Worm (Caenorhabditis elegans) whole organism, L3 larva: ENCODE data around the gene hlh-10.

Experiments used
- ama-1 ChIP-seq: fragments of 150-350 bp; optimal IDR thresholded peaks from 2 replicates; lab custom pipeline; 2018
- ceh-9 ChIP-seq: sonication (generic microtip); optimal IDR thresholded peaks from 2 replicates; lab custom pipeline; 2018; ENCODE audit warnings: missing biosample characterization, missing genetic modification characterization
- egl-27 ChIP-seq: sonication (generic microtip); optimal IDR thresholded peaks from 4 replicates; lab custom pipeline; 2017; ENCODE audit warnings: missing biosample characterization, missing genetic modification reagents, missing genetic modification characterization
- elt-2 ChIP-seq: sonication (generic microtip); optimal IDR thresholded peaks from 2 replicates; lab custom pipeline; 2016; ENCODE audit warnings: missing genetic modification reagents, mild to moderate bottlenecking, missing genetic modification characterization, missing compliant biosample characterization
- eor-1 ChIP-seq, 2 experiments: fragments of 150-350 bp; optimal IDR thresholded peaks; 2 replicates each; lab custom pipeline; 2014 to 2018; ENCODE audit warnings: missing biosample characterization in 2 of 2, missing genetic modification characterization in 2 of 2
- mml-1 ChIP-seq: fragments of 150-350 bp; sonication (generic microtip); optimal IDR thresholded peaks from 3 replicates; lab custom pipeline; 2014; ENCODE audit warnings: missing biosample characterization, missing genetic modification characterization

DNA sequence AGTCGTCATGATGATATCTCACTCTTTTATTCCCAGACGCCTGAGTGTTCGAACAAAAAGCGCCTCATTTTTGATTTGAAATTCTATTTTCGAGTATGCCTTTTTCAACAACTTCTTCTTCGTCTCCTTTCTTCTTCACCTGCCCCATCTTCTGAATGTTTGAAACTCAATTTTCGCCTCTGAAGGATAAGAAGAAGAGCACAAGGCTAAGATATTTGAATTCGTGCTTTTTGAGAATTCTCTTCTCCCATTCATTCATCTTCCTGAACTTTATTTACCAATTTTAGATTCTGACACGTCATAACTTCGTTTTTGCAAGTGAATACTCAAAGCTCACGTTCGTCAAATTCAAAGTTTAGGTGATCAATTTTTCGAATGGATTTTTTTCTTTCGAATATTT, 35.0 kb upstream of the hlh-10 start:
- TF ChIP-seq eor-1 (tag; optimal IDR thresholded peaks at IDR 0.05; lab: Kevin White, UChicago) (no peak), ama-1 (lab: Kevin White, UChicago) (no peak), mml-1 (tag; lab: Kevin White, UChicago) (no peak), elt-2 (tag; lab: Kevin White, UChicago) (no peak), ceh-9 (no peak), egl-27 (tag; lab: Kevin White, UChicago) (no peak)
